Worm (Caenorhabditis elegans): ENCODE data around the gene nhr-264.

ce11 chrIV:9316068-9316681, 22.4 kb upstream of the nhr-264 start, which contains the start of the genes F49C12.9 and rpn-7:
- peak in 1 of 2 experiments; percentile 3 for TF ChIP-seq lsy-2 (tag; optimal IDR thresholded peaks at IDR 0.05)
- TF ChIP-seq mdl-1 (tag; optimal IDR thresholded peaks at IDR 0.05): no peak

Data from whole organism, L2 larva.